Fruit fly (Drosophila melanogaster) whole organism, embryonic: Measurements from ENCODE around the gene Ice2.
A peak's percentile ranks its signal among the peaks of the same experiment; 100 is the strongest.

Source experiments
- Atf6 ChIP-seq: fragments of 200-800 bp; sonication (Bioruptor generic); IDR thresholded peaks from 2 replicates; pipeline ENCODE4 v1.3.6; 2022; ENCODE audit warnings: missing biosample characterization, missing genetic modification characterization
- Bgb ChIP-seq: fragments of 200-800 bp; sonication (Bioruptor generic); IDR thresholded peaks from 2 replicates; pipeline ENCODE4 v1.3.6; 2022; ENCODE audit warnings: missing biosample characterization, missing genetic modification characterization; ENCODE audit not compliant: partially characterized antibody
- C15 ChIP-seq: fragments of 200-800 bp; sonication (Bioruptor generic); IDR thresholded peaks from 3 replicates; pipeline ENCODE4 v1.3.6; 2022; ENCODE audit warnings: missing biosample characterization, missing genetic modification characterization
- CG11504 ChIP-seq: fragments of 200-800 bp; sonication (Bioruptor generic); optimal IDR thresholded peaks from 3 replicates; lab custom pipeline; 2019; ENCODE audit warnings: missing biosample characterization, mild to moderate bottlenecking, missing genetic modification characterization, moderate library complexity
- CG12391 ChIP-seq: fragments of 200-800 bp; sonication (Bioruptor generic); optimal IDR thresholded peaks from 3 replicates; lab custom pipeline; 2018; ENCODE audit warnings: missing biosample characterization, mild to moderate bottlenecking, missing genetic modification characterization, moderate library complexity
- CG13424 ChIP-seq: fragments of 200-800 bp; sonication (Bioruptor generic); optimal IDR thresholded peaks from 2 replicates; lab custom pipeline; 2019; ENCODE audit warnings: missing biosample characterization, mild to moderate bottlenecking, missing genetic modification characterization, moderate library complexity
- CG13624 ChIP-seq: fragments of 200-800 bp; sonication (Bioruptor generic); optimal IDR thresholded peaks from 2 replicates; lab custom pipeline; 2016; ENCODE audit warnings: missing biosample characterization, missing genetic modification characterization
- CG15696 ChIP-seq: fragments of 200-800 bp; sonication (Bioruptor generic); optimal IDR thresholded peaks from 2 replicates; lab custom pipeline; 2019; ENCODE audit warnings: missing biosample characterization, mild to moderate bottlenecking, missing genetic modification characterization, moderate library complexity
- CG17359 ChIP-seq: fragments of 200-800 bp; sonication (Bioruptor generic); optimal IDR thresholded peaks from 3 replicates; lab custom pipeline; 2018; ENCODE audit warnings: missing biosample characterization, mild to moderate bottlenecking, missing genetic modification characterization, moderate library complexity
- CG18599 ChIP-seq: fragments of 200-800 bp; sonication (Bioruptor generic); optimal IDR thresholded peaks from 3 replicates; lab custom pipeline; 2017; ENCODE audit warnings: missing biosample characterization, missing genetic modification characterization, mild to moderate bottlenecking, moderate library complexity, missing genetic modification reagents
- CG18764 ChIP-seq: fragments of 200-800 bp; sonication (Bioruptor generic); optimal IDR thresholded peaks from 3 replicates; lab custom pipeline; 2016; ENCODE audit warnings: missing biosample characterization, missing genetic modification characterization
- CG30403 ChIP-seq: fragments of 200-800 bp; sonication (Bioruptor generic); optimal IDR thresholded peaks from 3 replicates; lab custom pipeline; 2016; ENCODE audit warnings: missing biosample characterization, missing genetic modification characterization
- CG3065 ChIP-seq: fragments of 200-800 bp; sonication (Bioruptor generic); optimal IDR thresholded peaks from 2 replicates; lab custom pipeline; 2016; ENCODE audit warnings: missing biosample characterization, missing genetic modification characterization
- CG31441 ChIP-seq: fragments of 200-800 bp; sonication (Bioruptor generic); IDR thresholded peaks from 2 replicates; pipeline ENCODE4 v1.3.6; 2022; ENCODE audit warnings: missing biosample characterization, missing genetic modification characterization
- CG3847 ChIP-seq: fragments of 200-800 bp; sonication (Bioruptor generic); IDR thresholded peaks from 2 replicates; pipeline ENCODE4 v1.3.6; 2022; ENCODE audit warnings: missing biosample characterization, missing genetic modification characterization
- CG8089 ChIP-seq: fragments of 200-800 bp; sonication (Bioruptor generic); optimal IDR thresholded peaks from 3 replicates; lab custom pipeline; 2016; ENCODE audit warnings: missing biosample characterization, missing genetic modification characterization
- CG8290 ChIP-seq, 3 experiments: fragments of 200-800 bp; sonication (Bioruptor generic); optimal IDR thresholded peaks; 2 replicates each; lab custom pipeline; 2016 to 2019; ENCODE audit warnings: missing biosample characterization in 3 of 3, missing genetic modification characterization in 3 of 3, mild to moderate bottlenecking in 2 of 3, moderate library complexity in 1 of 3
- CG8944 ChIP-seq: fragments of 200-800 bp; sonication (Bioruptor generic); optimal IDR thresholded peaks from 3 replicates; lab custom pipeline; 2016; ENCODE audit warnings: missing biosample characterization, missing genetic modification characterization
- CG9727 ChIP-seq: fragments of 200-800 bp; sonication (Bioruptor generic); optimal IDR thresholded peaks from 3 replicates; lab custom pipeline; 2017; ENCODE audit warnings: missing biosample characterization, mild to moderate bottlenecking, missing genetic modification characterization
- Camta ChIP-seq: fragments of 200-800 bp; sonication (Bioruptor generic); optimal IDR thresholded peaks from 2 replicates; lab custom pipeline; 2016; ENCODE audit warnings: missing biosample characterization, missing genetic modification characterization
- Dek ChIP-seq: fragments of 200-800 bp; sonication (Bioruptor generic); optimal IDR thresholded peaks from 3 replicates; lab custom pipeline; 2019; ENCODE audit warnings: missing biosample characterization, mild to moderate bottlenecking, missing genetic modification characterization, moderate library complexity
- Dp ChIP-seq: fragments of 200-800 bp; sonication (Bioruptor generic); optimal IDR thresholded peaks from 2 replicates; lab custom pipeline; 2018; ENCODE audit warnings: missing biosample characterization, mild to moderate bottlenecking, missing genetic modification characterization, moderate library complexity
- Hmx ChIP-seq: fragments of 200-800 bp; sonication (Bioruptor generic); optimal IDR thresholded peaks from 2 replicates; lab custom pipeline; 2016; ENCODE audit warnings: missing biosample characterization, missing genetic modification characterization
- Hsf ChIP-seq: fragments of 200-800 bp; sonication (Bioruptor generic); optimal IDR thresholded peaks from 3 replicates; lab custom pipeline; 2016; ENCODE audit warnings: missing biosample characterization, missing genetic modification characterization
- Lim3 ChIP-seq: fragments of 200-800 bp; sonication (Bioruptor generic); IDR thresholded peaks from 2 replicates; pipeline ENCODE4 v1.3.6; 2022; ENCODE audit warnings: missing biosample characterization, missing genetic modification characterization
- Meics ChIP-seq: fragments of 200-800 bp; sonication (Bioruptor generic); optimal IDR thresholded peaks from 2 replicates; lab custom pipeline; 2017; ENCODE audit warnings: missing biosample characterization, mild to moderate bottlenecking, missing genetic modification characterization
- NfI ChIP-seq: fragments of 200-800 bp; sonication (Bioruptor generic); optimal IDR thresholded peaks from 3 replicates; lab custom pipeline; 2018; ENCODE audit warnings: missing biosample characterization, mild to moderate bottlenecking, missing genetic modification characterization, moderate library complexity
- Oaz ChIP-seq: fragments of 200-800 bp; sonication (Bioruptor generic); IDR thresholded peaks from 2 replicates; pipeline ENCODE4 v1.3.6; 2022; ENCODE audit warnings: missing biosample characterization, missing genetic modification characterization
- Oli ChIP-seq: fragments of 200-800 bp; sonication (Bioruptor generic); optimal IDR thresholded peaks from 2 replicates; lab custom pipeline; 2018; ENCODE audit warnings: missing biosample characterization, mild to moderate bottlenecking, missing genetic modification characterization, moderate library complexity
- Rx ChIP-seq: fragments of 200-800 bp; sonication (Bioruptor generic); IDR thresholded peaks from 2 replicates; pipeline ENCODE4 v1.3.6; 2022; ENCODE audit warnings: missing biosample characterization, missing genetic modification characterization
- Sox102F ChIP-seq: fragments of 200-800 bp; sonication (Bioruptor generic); optimal IDR thresholded peaks from 2 replicates; lab custom pipeline; 2018; ENCODE audit warnings: missing biosample characterization, mild to moderate bottlenecking, missing genetic modification characterization, moderate library complexity
- Xrp1 ChIP-seq: fragments of 200-800 bp; sonication (Bioruptor generic); IDR thresholded peaks from 2 replicates; pipeline ENCODE4 v1.3.6; 2022; ENCODE audit warnings: missing biosample characterization, missing genetic modification characterization
- ab ChIP-seq: fragments of 200-800 bp; sonication (Bioruptor generic); optimal IDR thresholded peaks from 2 replicates; lab custom pipeline; 2016; ENCODE audit warnings: missing biosample characterization, missing genetic modification characterization
- cad ChIP-seq: fragments of >200 bp; optimal IDR thresholded peaks from 2 replicates; lab custom pipeline; 2017; ENCODE audit warnings: missing biosample characterization, missing genetic modification characterization
- chm ChIP-seq: fragments of 200-800 bp; sonication (Bioruptor generic); IDR thresholded peaks from 2 replicates; pipeline ENCODE4 v1.3.6; 2022; ENCODE audit warnings: missing biosample characterization, missing genetic modification characterization
- en ChIP-seq: fragments of 200-800 bp; sonication (Bioruptor generic); optimal IDR thresholded peaks from 2 replicates; lab custom pipeline; 2016; ENCODE audit warnings: missing biosample characterization, missing genetic modification characterization
- eve ChIP-seq, 2 experiments: fragments of >200 bp; optimal IDR thresholded peaks; 2 replicates each; lab custom pipeline; 2017; ENCODE audit warnings: missing biosample characterization in 2 of 2, missing genetic modification characterization in 2 of 2
- fu2 ChIP-seq: fragments of 200-800 bp; sonication (Bioruptor generic); optimal IDR thresholded peaks from 2 replicates; lab custom pipeline; 2016; ENCODE audit warnings: missing biosample characterization, missing genetic modification characterization
- kah ChIP-seq: fragments of 200-800 bp; sonication (Bioruptor generic); optimal IDR thresholded peaks from 2 replicates; lab custom pipeline; 2018; ENCODE audit warnings: missing biosample characterization, mild to moderate bottlenecking, missing genetic modification characterization
- lilli ChIP-seq: fragments of 200-800 bp; sonication (Bioruptor generic); optimal IDR thresholded peaks from 3 replicates; lab custom pipeline; 2016; ENCODE audit warnings: missing biosample characterization, missing genetic modification characterization
- phol ChIP-seq: fragments of 200-800 bp; sonication (Bioruptor generic); optimal IDR thresholded peaks from 3 replicates; lab custom pipeline; 2018; ENCODE audit warnings: missing biosample characterization, mild to moderate bottlenecking, missing genetic modification characterization, moderate library complexity
- pita ChIP-seq: fragments of 200-800 bp; sonication (Bioruptor generic); optimal IDR thresholded peaks from 2 replicates; lab custom pipeline; 2017; ENCODE audit warnings: missing biosample characterization, mild to moderate bottlenecking, missing genetic modification characterization
- psq ChIP-seq: fragments of 200-800 bp; sonication (Bioruptor generic); optimal IDR thresholded peaks from 2 replicates; lab custom pipeline; 2017; ENCODE audit warnings: missing biosample characterization, missing genetic modification characterization
- ranshi ChIP-seq: fragments of 200-800 bp; sonication (Bioruptor generic); IDR thresholded peaks from 2 replicates; pipeline ENCODE4 v1.3.6; 2022; ENCODE audit warnings: missing biosample characterization, missing genetic modification characterization
- sens ChIP-seq: fragments of 200-800 bp; sonication (Bioruptor generic); peaks from one replicate; lab custom pipeline; 2016; ENCODE audit warnings: missing biosample characterization, missing genetic modification characterization
- slou ChIP-seq: fragments of 200-800 bp; sonication (Bioruptor generic); optimal IDR thresholded peaks from 3 replicates; lab custom pipeline; 2016; ENCODE audit warnings: missing biosample characterization, missing genetic modification characterization
- sqz ChIP-seq: fragments of 200-800 bp; sonication (Bioruptor generic); optimal IDR thresholded peaks from 3 replicates; lab custom pipeline; 2018; ENCODE audit warnings: missing biosample characterization, mild to moderate bottlenecking, missing genetic modification characterization
- tgo ChIP-seq: fragments of 200-800 bp; sonication (Bioruptor generic); IDR thresholded peaks from 3 replicates; pipeline ENCODE4 v1.3.6; 2022; ENCODE audit warnings: missing biosample characterization, missing genetic modification characterization
- tin ChIP-seq: fragments of 200-800 bp; sonication (Bioruptor generic); optimal IDR thresholded peaks from 3 replicates; lab custom pipeline; 2016; ENCODE audit warnings: missing biosample characterization, missing genetic modification characterization
- unpg ChIP-seq: fragments of 200-800 bp; sonication (Bioruptor generic); optimal IDR thresholded peaks from 3 replicates; lab custom pipeline; 2018; ENCODE audit warnings: missing biosample characterization, mild to moderate bottlenecking, missing genetic modification characterization, moderate library complexity
- z ChIP-seq: fragments of 200-800 bp; sonication (Bioruptor generic); IDR thresholded peaks from 3 replicates; pipeline ENCODE4 v1.3.6; 2022; ENCODE audit warnings: missing biosample characterization, missing genetic modification characterization

Ice2 gene

DNA sequence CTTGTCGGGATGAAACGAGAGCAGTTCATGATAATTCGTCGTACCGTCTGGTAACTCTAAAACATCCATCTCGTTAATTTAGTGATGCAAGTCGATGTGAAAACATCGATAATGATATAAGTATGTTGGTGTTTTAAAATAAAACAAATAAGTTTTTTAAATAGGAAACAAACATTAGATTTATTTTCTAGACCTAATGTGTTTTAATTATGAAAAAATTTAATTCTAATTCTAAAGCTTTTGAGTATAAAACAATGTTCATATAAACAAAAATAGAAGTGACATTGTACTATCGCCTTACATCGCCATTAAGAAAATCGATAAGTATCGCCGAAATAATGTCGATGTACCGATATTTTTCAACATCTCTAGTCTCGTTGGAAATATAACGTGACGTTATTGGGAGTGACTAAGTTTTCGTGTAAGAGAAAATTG lies 19.0 kb upstream of the Ice2 start, which contains the start of gene Rab11 (continued):
- peak; percentile 59 for TF ChIP-seq lilli (GFP tag; lab: Kevin White, UChicago)
- peak; percentile 2 for TF ChIP-seq unpg
- TF ChIP-seq kah (GFP tag; lab: Kevin White, UChicago), result no peak
- TF ChIP-seq CG18764 (GFP tag; lab: Kevin White, UChicago), result no peak
- TF ChIP-seq CG15696 (tag; lab: Kevin White, UChicago), result peak; percentile 57
- peak; percentile 59 for TF ChIP-seq CG11504 (tag; lab: Kevin White, UChicago)
- TF ChIP-seq tgo (GFP tag; lab: Robert Waterston, UW), result peak; percentile 43; the same call in 2 of the 3 replicates
- peak; percentile 77 for TF ChIP-seq CG12391 (tag; lab: Kevin White, UChicago)
- TF ChIP-seq z (GFP tag; lab: Robert Waterston, UW), result no peak
- peak; percentile 23 for TF ChIP-seq Camta (GFP tag; lab: Kevin White, UChicago)
- peak; percentile 55; the same call in 1 of the 2 replicates for TF ChIP-seq Atf6 (GFP tag; lab: Robert Waterston, UW)
- TF ChIP-seq slou (GFP tag; lab: Kevin White, UChicago), result no peak
- peak; percentile 64 for TF ChIP-seq CG9727 (GFP tag; lab: Kevin White, UChicago)
- peak; percentile 47 for TF ChIP-seq NfI (GFP tag; lab: Kevin White, UChicago)
- no peak for TF ChIP-seq pita (GFP tag; lab: Kevin White, UChicago)
- peak; percentile 8 for TF ChIP-seq Dek
- no peak for TF ChIP-seq eve (GFP tag; optimal IDR thresholded peaks at IDR 0.05; lab: Kevin White, UChicago)
- peak; percentile 67 for TF ChIP-seq CG3847
- TF ChIP-seq Hsf (GFP tag; lab: Kevin White, UChicago), result peak; percentile 60
- peak; percentile 91 for TF ChIP-seq Bgb (GFP tag; lab: Robert Waterston, UW)
- peak; percentile 75 for TF ChIP-seq CG30403 (GFP tag; lab: Kevin White, UChicago)
- peak; percentile 33 for TF ChIP-seq CG17359 (tag; lab: Kevin White, UChicago)
- no peak for TF ChIP-seq Oli (tag; lab: Kevin White, UChicago)
- peak; percentile 91 for TF ChIP-seq sens
- no peak; the same call in 1 of the 2 replicates for TF ChIP-seq ranshi
- peak; percentile 35 for TF ChIP-seq CG13624 (GFP tag; lab: Kevin White, UChicago)
- peak; percentile 44; the same call in 1 of the 2 replicates for TF ChIP-seq Xrp1 (GFP tag; lab: Robert Waterston, UW)
- no peak for TF ChIP-seq ab
- TF ChIP-seq fu2 (GFP tag; lab: Kevin White, UChicago), result peak; percentile 20
- no peak for TF ChIP-seq sqz (GFP tag; lab: Kevin White, UChicago)
- TF ChIP-seq Oaz (GFP tag; lab: Robert Waterston, UW), result 0 out of 2 replicates have a peak, but pooled peaks have one; percentile 9
- no peak for TF ChIP-seq chm (GFP tag; lab: Robert Waterston, UW)
- TF ChIP-seq CG18599 (GFP tag; lab: Kevin White, UChicago), result peak; percentile 54
- TF ChIP-seq Meics (GFP tag; lab: Kevin White, UChicago), result peak; percentile 21
- peak; percentile 19 for TF ChIP-seq CG3065 (GFP tag; lab: Kevin White, UChicago)
- peak; percentile 68 for TF ChIP-seq CG8290 (GFP tag; optimal IDR thresholded peaks at IDR 0.05; lab: Kevin White, UChicago)
- TF ChIP-seq CG8290 (tag; optimal IDR thresholded peaks at IDR 0.05; lab: Kevin White, UChicago), result peak; percentile 24 to 68
- peak; percentile 14 for TF ChIP-seq Hmx (GFP tag; lab: Kevin White, UChicago)
- peak; percentile 47 for TF ChIP-seq Sox102F (GFP tag; lab: Kevin White, UChicago)
- peak; percentile 59; the same call in 1 of the 2 replicates for TF ChIP-seq CG31441 (GFP tag; lab: Robert Waterston, UW)
- peak; percentile 88 for TF ChIP-seq phol (tag; lab: Kevin White, UChicago)
- peak; percentile 59 for TF ChIP-seq CG13424
- no peak for TF ChIP-seq CG8089 (GFP tag; lab: Kevin White, UChicago)
- peak; percentile 34 for TF ChIP-seq CG8944
- TF ChIP-seq en (GFP tag; lab: Kevin White, UChicago), result no peak
- no peak for TF ChIP-seq Rx (GFP tag; lab: Robert Waterston, UW)
- no peak for TF ChIP-seq cad (GFP tag; lab: Kevin White, UChicago)
- peak; percentile 53 for TF ChIP-seq Dp (GFP tag; lab: Kevin White, UChicago)
- TF ChIP-seq C15 (GFP tag; lab: Robert Waterston, UW), result no peak
- no peak for TF ChIP-seq psq
- no peak for TF ChIP-seq Lim3 (GFP tag; lab: Robert Waterston, UW)
- peak; percentile 50 for TF ChIP-seq tin
